Worm (Caenorhabditis elegans): ENCODE results near the gene K05F1.6.

K05F1.6 gene

ce11 chrII:5818298-5818697, 36.0 kb downstream of the K05F1.6 start, which contains the start of gene ZK1248.4:
Gene ZK1248.4, plus strand, starts transcription at chrII:5818598.
- no peak for TF ChIP-seq nhr-11 (tag; optimal IDR thresholded peaks at IDR 0.05)
- TF ChIP-seq ceh-16 (tag; optimal IDR thresholded peaks at IDR 0.05): no peak
- TF ChIP-seq ceh-82 (tag; optimal IDR thresholded peaks at IDR 0.05): no peak
- TF ChIP-seq mbf-1 (tag; optimal IDR thresholded peaks at IDR 0.05): no peak

- TF ChIP-seq unc-55 (GFP tag; optimal IDR thresholded peaks at IDR 0.05) (peak; percentile 71), egl-27 (tag; optimal IDR thresholded peaks at IDR 0.05) (no peak), sma-3 (GFP tag; optimal IDR thresholded peaks at IDR 0.05) (peak; percentile 16), sma-9 (GFP tag; optimal IDR thresholded peaks at IDR 0.05) (peak; percentile 12), sma-9 (tag; optimal IDR thresholded peaks at IDR 0.05) (no peak)
Measured at ce11 chrII:5819655-5820054, 37.3 kb downstream of the K05F1.6 start.

- TF ChIP-seq lin-13 (GFP tag; optimal IDR thresholded peaks at IDR 0.05): no peak
- TF ChIP-seq lsy-2 (tag; optimal IDR thresholded peaks at IDR 0.05): peak in 1 of 2 experiments; percentile 31
- TF ChIP-seq fos-1 (tag; optimal IDR thresholded peaks at IDR 0.05): no peak
- no peak for TF ChIP-seq blmp-1 (tag; optimal IDR thresholded peaks at IDR 0.05; ENCODE audit: insufficient read depth)
- no peak for TF ChIP-seq ceh-16 (tag; optimal IDR thresholded peaks at IDR 0.05)
- no peak for TF ChIP-seq ztf-4 (tag; optimal IDR thresholded peaks at IDR 0.05)
- no peak for TF ChIP-seq unc-62 (GFP tag; optimal IDR thresholded peaks at IDR 0.05)
- no peak for TF ChIP-seq nhr-12 (tag; optimal IDR thresholded peaks at IDR 0.05)
- peak; percentile 24 for TF ChIP-seq C34F6.9 (tag; optimal IDR thresholded peaks at IDR 0.05)
- TF ChIP-seq ZK546.5 (tag; optimal IDR thresholded peaks at IDR 0.05): no peak
- no peak for TF ChIP-seq ztf-11 (tag; optimal IDR thresholded peaks at IDR 0.05)
- peak; percentile 5 for TF ChIP-seq nhr-129 (tag; optimal IDR thresholded peaks at IDR 0.05)
- TF ChIP-seq unc-55 (GFP tag; optimal IDR thresholded peaks at IDR 0.05): peak; percentile 40
- TF ChIP-seq crh-2 (tag; optimal IDR thresholded peaks at IDR 0.05): peak; percentile 36
Measured at ce11 chrII:5820282-5820762, 38.0 kb downstream of the K05F1.6 start, which contains the start of gene ehs-1. Gene ehs-1, plus strand, starts transcription at chrII:5820712.

- TF ChIP-seq sem-4 (tag; optimal IDR thresholded peaks at IDR 0.05) (no peak), blmp-1 (tag; optimal IDR thresholded peaks at IDR 0.05; ENCODE audit: insufficient read depth) (peak; percentile 26), sma-3 (GFP tag; optimal IDR thresholded peaks at IDR 0.05) (peak; percentile 8)
Measured at ce11 chrII:5827364-5827763, 45.0 kb downstream of the K05F1.6 start, which contains the start of gene tbc-2. Gene tbc-2, minus strand, starts transcription at chrII:5827443.

- TF ChIP-seq peb-1 (tag; optimal IDR thresholded peaks at IDR 0.05) (no peak), nhr-129 (tag; optimal IDR thresholded peaks at IDR 0.05) (no peak), ceh-16 (tag; optimal IDR thresholded peaks at IDR 0.05) (no peak), elt-3 (tag; optimal IDR thresholded peaks at IDR 0.05) (no peak), nhr-23 (tag; optimal IDR thresholded peaks at IDR 0.05) (no peak), mbf-1 (tag; optimal IDR thresholded peaks at IDR 0.05) (no peak), alr-1 (tag; optimal IDR thresholded peaks at IDR 0.05) (no peak), ceh-82 (tag; optimal IDR thresholded peaks at IDR 0.05) (no peak), unc-55 (GFP tag; optimal IDR thresholded peaks at IDR 0.05) (no peak), lin-11 (tag; optimal IDR thresholded peaks at IDR 0.05) (no peak), nhr-11 (tag; optimal IDR thresholded peaks at IDR 0.05) (no peak)
Measured at ce11 chrII:5828486-5828885, 46.2 kb downstream of the K05F1.6 start, which contains the start of gene ZK1248.11. Gene ZK1248.11, minus strand, starts transcription at chrII:5828586.

- no peak for TF ChIP-seq nhr-77 (tag; optimal IDR thresholded peaks at IDR 0.05)
- peak; percentile 47 for TF ChIP-seq fos-1 (tag; optimal IDR thresholded peaks at IDR 0.05)
Measured at ce11 chrII:5829940-5830424, 47.7 kb downstream of the K05F1.6 start, which contains the start of gene col-74. Gene col-74, plus strand, starts transcription at chrII:5830374.

- TF ChIP-seq C34F6.9 (tag; optimal IDR thresholded peaks at IDR 0.05) (no peak), peb-1 (tag; optimal IDR thresholded peaks at IDR 0.05) (no peak), sma-9 (GFP tag; optimal IDR thresholded peaks at IDR 0.05) (no peak), sma-9 (tag; optimal IDR thresholded peaks at IDR 0.05) (no peak), mab-5 (tag; optimal IDR thresholded peaks at IDR 0.05) (no peak), F13H6.1 (tag; optimal IDR thresholded peaks at IDR 0.05) (no peak), nhr-25 (tag; optimal IDR thresholded peaks at IDR 0.05) (no peak), zag-1 (tag; optimal IDR thresholded peaks at IDR 0.05) (no peak), nhr-23 (tag; optimal IDR thresholded peaks at IDR 0.05) (no peak), egl-27 (tag; optimal IDR thresholded peaks at IDR 0.05) (no peak), alr-1 (tag; optimal IDR thresholded peaks at IDR 0.05) (no peak), skn-1 (tag; optimal IDR thresholded peaks at IDR 0.05) (no peak), crh-2 (tag; optimal IDR thresholded peaks at IDR 0.05) (no peak), fos-1 (tag; optimal IDR thresholded peaks at IDR 0.05) (no peak), lin-13 (GFP tag; optimal IDR thresholded peaks at IDR 0.05) (no peak)
Measured at ce11 chrII:5831373-5831772, 49.1 kb downstream of the K05F1.6 start.
